Worm (Caenorhabditis elegans): ENCODE measurements around the gene nhr-11.

nhr-11 gene

ce11 chrIV:9069703-9070102 is at the start of gene nhr-11:
Gene nhr-11, plus strand, starts transcription at chrIV:9070003.
- TF ChIP-seq elt-2 (tag; optimal IDR thresholded peaks at IDR 0.05) (no peak), rnt-1 (tag; optimal IDR thresholded peaks at IDR 0.05) (no peak), ceh-9 (tag; optimal IDR thresholded peaks at IDR 0.05) (no peak), ama-1 (optimal IDR thresholded peaks at IDR 0.05) (no peak), sox-2 (GFP tag; IDR thresholded peaks at IDR 0.05) (no peak), dve-1 (tag; optimal IDR thresholded peaks at IDR 0.05) (no peak), unc-42 (tag; optimal IDR thresholded peaks at IDR 0.05) (no peak), fax-1 (tag; optimal IDR thresholded peaks at IDR 0.05) (no peak), ahr-1 (tag; optimal IDR thresholded peaks at IDR 0.05) (no peak), unc-86 (tag; optimal IDR thresholded peaks at IDR 0.05) (no peak), sox-4 (tag; optimal IDR thresholded peaks at IDR 0.05) (no peak), ceh-30 (tag; optimal IDR thresholded peaks at IDR 0.05) (no peak)

DNA sequence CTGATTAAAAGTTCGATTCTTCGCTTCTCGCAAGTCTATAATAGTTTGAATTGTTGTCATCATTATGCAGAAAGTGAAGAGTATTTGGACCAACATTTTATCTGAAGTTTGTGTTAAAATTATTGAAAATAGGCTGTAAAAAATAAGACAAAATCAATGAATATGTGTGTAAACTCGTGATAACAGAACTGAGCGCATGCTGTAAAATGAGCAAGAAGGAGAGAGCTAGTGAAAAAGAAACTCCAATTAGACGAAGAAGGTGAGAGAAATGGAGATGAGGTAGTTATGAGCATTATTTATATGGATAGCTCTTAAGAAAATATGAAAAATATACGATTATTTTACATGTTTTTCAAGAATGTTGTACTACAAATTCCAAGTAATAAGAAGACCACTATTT is 49.0 kb upstream of the nhr-11 start, which contains the start of gene C53D6.4:
Gene C53D6.4 (minus strand): TSS at position 101 of the 400 bp plus-strand sequence.
- TF ChIP-seq sox-2 (GFP tag; IDR thresholded peaks at IDR 0.05): no peak
- TF ChIP-seq ceh-14 (tag; optimal IDR thresholded peaks at IDR 0.05): no peak
- no peak for TF ChIP-seq rnt-1 (tag; optimal IDR thresholded peaks at IDR 0.05)
- TF ChIP-seq eyg-1 (tag; optimal IDR thresholded peaks at IDR 0.05): no peak
- TF ChIP-seq hlh-15 (tag; optimal IDR thresholded peaks at IDR 0.05): no peak
- TF ChIP-seq C38D4.7 (GFP tag; optimal IDR thresholded peaks at IDR 0.05): no peak

- no peak for TF ChIP-seq unc-42 (tag; optimal IDR thresholded peaks at IDR 0.05)
- no peak for TF ChIP-seq zip-5 (tag; optimal IDR thresholded peaks at IDR 0.05)
- TF ChIP-seq nhr-11 (tag; optimal IDR thresholded peaks at IDR 0.05): no peak
- no peak for TF ChIP-seq ahr-1 (tag; optimal IDR thresholded peaks at IDR 0.05)
- no peak for TF ChIP-seq pqm-1 (tag; optimal IDR thresholded peaks at IDR 0.05)
These were observed 48.5 kb upstream of the nhr-11 start for ce11 chrIV:9021245-9021779.

DNA sequence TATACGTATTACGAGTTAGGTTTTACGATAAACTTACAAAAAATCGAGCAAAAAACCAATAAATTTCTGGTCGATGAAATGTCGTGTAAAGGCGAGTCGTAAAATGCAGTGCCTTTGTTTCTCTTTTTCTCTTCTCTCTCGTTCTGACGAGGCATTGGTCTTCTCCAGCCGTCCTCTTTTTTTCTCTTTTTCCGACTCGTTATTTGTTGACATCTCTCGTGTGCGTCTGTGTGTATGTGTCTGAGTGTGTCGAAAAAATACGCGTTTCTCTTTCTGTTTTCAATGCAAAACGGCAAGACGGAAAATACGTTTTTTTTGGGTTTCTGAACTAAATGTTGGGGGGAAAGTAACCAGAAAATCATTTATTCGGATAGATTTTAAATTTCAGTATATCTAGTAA is 37.3 kb upstream of the nhr-11 start, which contains the start of gene C53D6.6:
Gene C53D6.6 (minus strand): TSS at position 118 of the 400 bp plus-strand sequence.
- TF ChIP-seq che-1 (tag; optimal IDR thresholded peaks at IDR 0.05) (no peak), ahr-1 (tag; optimal IDR thresholded peaks at IDR 0.05) (no peak), unc-55 (GFP tag; optimal IDR thresholded peaks at IDR 0.05) (peak; percentile 46), pag-3 (tag; optimal IDR thresholded peaks at IDR 0.05; ENCODE audit: borderline replicate concordance) (no peak), hlh-6 (tag; optimal IDR thresholded peaks at IDR 0.05) (no peak), tbx-2 (tag; optimal IDR thresholded peaks at IDR 0.05) (peak; percentile 39), F13H6.1 (tag; optimal IDR thresholded peaks at IDR 0.05) (no peak), ceh-2 (tag; optimal IDR thresholded peaks at IDR 0.05) (no peak), ceh-24 (tag; optimal IDR thresholded peaks at IDR 0.05) (no peak), eyg-1 (tag; optimal IDR thresholded peaks at IDR 0.05) (no peak), nfya-1 (tag; optimal IDR thresholded peaks at IDR 0.05) (peak; percentile 38)

DNA sequence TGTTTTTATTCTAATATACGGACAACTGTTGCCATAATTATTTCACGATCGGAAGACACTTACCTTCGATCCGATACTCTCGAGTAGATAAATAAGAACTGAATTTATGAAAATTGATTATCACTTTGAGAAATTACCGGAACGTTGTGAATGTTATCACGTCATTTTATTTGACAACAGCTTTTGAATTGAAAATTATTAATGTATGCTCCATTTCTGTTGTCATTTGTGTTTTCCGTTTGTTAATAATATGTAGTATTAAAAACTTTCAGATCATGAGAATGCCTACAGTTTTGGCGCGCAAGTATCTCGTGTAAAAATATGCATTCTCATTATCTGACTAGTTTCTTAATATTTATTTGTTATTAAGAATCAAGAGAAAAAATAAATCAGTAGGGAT is 35.5 kb upstream of the nhr-11 start, which contains the start of gene C53D6.10:
Gene C53D6.10 (minus strand): TSS at position 101 of the 400 bp plus-strand sequence.
- no peak for TF ChIP-seq gmeb-2 (tag; optimal IDR thresholded peaks at IDR 0.05)
- no peak for TF ChIP-seq pat-9 (tag; optimal IDR thresholded peaks at IDR 0.05)

DNA sequence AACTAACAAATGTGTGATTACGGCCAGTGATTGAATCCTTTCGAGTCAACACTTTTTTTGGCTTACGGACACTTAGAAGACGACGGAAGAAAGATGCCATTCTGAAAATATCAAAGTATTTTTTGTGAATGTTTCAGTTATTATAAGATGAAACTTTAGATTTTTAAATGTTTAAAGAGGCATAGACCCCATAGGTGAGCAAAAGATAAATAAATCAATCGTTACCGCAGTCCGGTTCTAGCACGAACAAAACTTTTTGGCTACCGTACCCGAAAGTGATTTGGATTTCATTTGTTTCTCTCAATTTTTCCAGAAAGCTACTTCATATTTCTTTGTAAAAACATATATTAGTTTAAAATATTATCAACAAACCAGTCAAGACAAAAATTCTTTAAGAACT is 32.7 kb upstream of the nhr-11 start, which contains the start of gene C53D6.7:
Gene C53D6.7 (minus strand): TSS at position 101 of the 400 bp plus-strand sequence.
- no peak for TF ChIP-seq gmeb-2 (tag; optimal IDR thresholded peaks at IDR 0.05)
- no peak for TF ChIP-seq ahr-1 (tag; optimal IDR thresholded peaks at IDR 0.05)
- TF ChIP-seq ceh-24 (tag; optimal IDR thresholded peaks at IDR 0.05): no peak
- no peak for TF ChIP-seq unc-42 (tag; optimal IDR thresholded peaks at IDR 0.05)
- no peak for TF ChIP-seq Y22D7AL.16 (tag; optimal IDR thresholded peaks at IDR 0.05)
- TF ChIP-seq T23F11.4 (GFP tag; optimal IDR thresholded peaks at IDR 0.05): no peak
- TF ChIP-seq unc-86 (tag; optimal IDR thresholded peaks at IDR 0.05): no peak
- TF ChIP-seq fax-1 (tag; optimal IDR thresholded peaks at IDR 0.05): no peak
- no peak for TF ChIP-seq ceh-2 (tag; optimal IDR thresholded peaks at IDR 0.05)
- no peak for TF ChIP-seq sox-4 (tag; optimal IDR thresholded peaks at IDR 0.05)

Measured in whole organism, late embryonic.